Worm (Caenorhabditis elegans): ENCODE data around the gene F12E12.1.

ce11 chrII:3753598-3753997, 11.9 kb downstream of the F12E12.1 start, which contains the start of gene rcd-1:
- TF ChIP-seq lin-15B (tag; optimal IDR thresholded peaks at IDR 0.05) (no peak), nhr-237 (tag; optimal IDR thresholded peaks at IDR 0.05) (no peak), snpc-4 (tag; optimal IDR thresholded peaks at IDR 0.05) (no peak), nhr-28 (tag; optimal IDR thresholded peaks at IDR 0.05) (no peak), nhr-11 (tag; optimal IDR thresholded peaks at IDR 0.05) (no peak)

Data from whole organism, L3 larva.